Fruit fly (Drosophila melanogaster) whole organism, adult: ENCODE data around the gene CG7653.

Experiments used
- CG11617 ChIP-seq: fragments of 200-800 bp; sonication (Bioruptor generic); optimal IDR thresholded peaks from 2 replicates; lab custom pipeline; 2017; ENCODE audit warnings: mild to moderate bottlenecking, missing biosample characterization, missing genetic modification reagents, missing genetic modification characterization
- CG12768 ChIP-seq: fragments of 200-800 bp; sonication (Bioruptor generic); optimal IDR thresholded peaks from 2 replicates; lab custom pipeline; 2017; ENCODE audit warnings: missing biosample characterization, missing genetic modification characterization, mild to moderate bottlenecking, moderate library complexity, missing genetic modification reagents
- CG5204 ChIP-seq: fragments of 200-800 bp; sonication (Bioruptor generic); optimal IDR thresholded peaks from 2 replicates; lab custom pipeline; 2016; ENCODE audit warnings: missing biosample characterization, missing genetic modification characterization
- CG7045 ChIP-seq: fragments of 200-800 bp; sonication (Bioruptor generic); optimal IDR thresholded peaks from 2 replicates; lab custom pipeline; 2017; ENCODE audit warnings: missing biosample characterization, mild to moderate bottlenecking, missing genetic modification characterization

DNA sequence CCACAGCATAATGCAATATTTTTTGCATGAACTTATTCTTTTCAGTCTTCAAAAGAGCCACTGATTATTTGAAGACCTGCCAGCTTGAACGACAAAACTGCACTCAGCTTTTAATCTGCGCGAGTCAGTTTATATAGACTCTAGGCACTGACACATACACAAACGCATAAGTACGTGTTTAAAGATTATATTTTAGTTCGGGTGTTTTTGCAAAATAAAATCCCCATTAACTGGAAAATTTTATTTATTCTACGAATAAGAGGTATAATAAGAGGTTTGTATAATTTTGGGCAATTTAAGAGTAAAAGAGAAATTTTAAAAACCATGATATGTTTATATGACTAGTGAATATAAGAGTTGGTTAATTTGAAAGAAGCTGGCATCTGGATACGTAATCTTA lies 13.8 kb upstream of the CG7653 start, which contains the start of gene Tep1:
- TF ChIP-seq CG5204 (GFP tag; lab: Kevin White, UChicago) (no peak), CG12768 (GFP tag; lab: Kevin White, UChicago) (no peak), CG7045 (no peak), CG11617 (GFP tag; lab: Kevin White, UChicago) (no peak)
